4 fruit fly cellular contexts compared by ENCODE assay signal in the genomic region with DNA sequence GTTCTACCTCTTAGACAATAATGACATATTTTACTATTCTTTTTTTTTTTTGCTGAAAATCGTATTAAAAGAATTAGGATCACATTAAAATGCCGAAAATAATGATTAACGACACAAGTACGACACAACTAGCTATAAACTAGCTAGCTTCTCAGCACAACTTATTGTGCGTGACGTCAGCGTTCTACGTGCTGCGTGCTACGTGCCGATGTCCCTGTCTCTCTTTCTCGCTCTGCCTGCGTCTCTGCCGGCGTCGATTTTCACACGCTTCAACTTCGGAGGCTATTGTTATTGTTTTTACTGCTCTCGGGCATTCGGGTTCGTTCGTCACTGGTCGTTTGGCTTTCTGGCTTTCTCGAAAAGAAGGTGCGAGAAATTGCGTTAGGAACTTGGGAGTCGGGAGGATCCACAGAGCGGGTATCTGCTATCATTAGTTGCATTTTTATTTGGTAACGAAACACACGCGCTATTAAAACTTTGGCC.
TF ChIP-seq lines count a peak whose summit lies in the region.

No protein-coding gene starts in this region.

- no peak for TF ChIP-seq CTCF in whole organism, embryonic (GFP tag; optimal IDR thresholded peaks at IDR 0.05; lab: Kevin White, UChicago)

TF ChIP-seq in whole organism, embryonic, 481 proteins besides CTCF, POLR2A, EP300 and RAD21 (continues in another document):
- TF ChIP-seq CG7839 (tag; optimal IDR thresholded peaks at IDR 0.05; lab: Kevin White, UChicago) = no peak
- TF ChIP-seq CG14965 (GFP tag; optimal IDR thresholded peaks at IDR 0.05; lab: Kevin White, UChicago; ENCODE audit: borderline replicate concordance) = no peak
- peak; percentile 5 for TF ChIP-seq Nf-YC (tag; optimal IDR thresholded peaks at IDR 0.05; lab: Kevin White, UChicago)
- 0 out of 2 replicates have a peak, but pooled peaks have one; percentile 19 for TF ChIP-seq unc-4 (GFP tag; IDR thresholded peaks at IDR 0.05; lab: Robert Waterston, UW; ENCODE audit: partially characterized antibody)
- TF ChIP-seq CG33557 (GFP tag; optimal IDR thresholded peaks at IDR 0.05; lab: Kevin White, UChicago) = peak; percentile 21
- TF ChIP-seq CG3163 (GFP tag; optimal IDR thresholded peaks at IDR 0.05; lab: Kevin White, UChicago) = no peak
- TF ChIP-seq Meics (GFP tag; optimal IDR thresholded peaks at IDR 0.05; lab: Kevin White, UChicago) = peak; percentile 21
- peak; percentile 39; the same call in 1 of the 3 replicates for TF ChIP-seq CG11695 (GFP tag; IDR thresholded peaks at IDR 0.05; lab: Robert Waterston, UW)
- TF ChIP-seq CG1832 (GFP tag; optimal IDR thresholded peaks at IDR 0.05; lab: Kevin White, UChicago) = peak; percentile 47
- TF ChIP-seq sens (GFP tag; lab: Kevin White, UChicago) = peak; percentile 35
- TF ChIP-seq chinmo (GFP tag; IDR thresholded peaks at IDR 0.05; lab: Robert Waterston, UW; ENCODE audit: partially characterized antibody) = 0 out of 4 replicates have a peak, but pooled peaks have one; percentile 8
- TF ChIP-seq grau (tag; optimal IDR thresholded peaks at IDR 0.05; lab: Kevin White, UChicago) = peak; percentile 27
- TF ChIP-seq BEAF-32 (GFP tag; optimal IDR thresholded peaks at IDR 0.05; lab: Kevin White, UChicago) = peak; percentile 6
- TF ChIP-seq CG2120 (GFP tag; optimal IDR thresholded peaks at IDR 0.05; lab: Kevin White, UChicago) = peak; percentile 16
- peak; percentile 60 for TF ChIP-seq row (GFP tag; IDR thresholded peaks at IDR 0.05; lab: Robert Waterston, UW)
- peak in 1 of 2 experiments; percentile 70 for TF ChIP-seq tll (GFP tag; optimal IDR thresholded peaks at IDR 0.05; lab: Kevin White, UChicago)
- TF ChIP-seq CG4424 (GFP tag; optimal IDR thresholded peaks at IDR 0.05; lab: Kevin White, UChicago) = no peak
- TF ChIP-seq Atf3 (GFP tag; optimal IDR thresholded peaks at IDR 0.05; lab: Kevin White, UChicago) = peak; percentile 4
- peak; percentile 15 for TF ChIP-seq CG11504 (tag; optimal IDR thresholded peaks at IDR 0.05; lab: Kevin White, UChicago)

TF ChIP-seq in whole organism, prepupa, 60 proteins besides CTCF, POLR2A, EP300 and RAD21:
- TF ChIP-seq svp (GFP tag; lab: Kevin White, UChicago) (peak; percentile 31), Eip78C (GFP tag; lab: Kevin White, UChicago) (peak; percentile 43), CG15336 (GFP tag; IDR thresholded peaks at IDR 0.05; lab: Robert Waterston, UW) (no peak), Eip75B (GFP tag; optimal IDR thresholded peaks at IDR 0.05; lab: Kevin White, UChicago) (peak; percentile 22), fd85E (GFP tag; optimal IDR thresholded peaks at IDR 0.05; lab: Kevin White, UChicago) (no peak), CG6808 (GFP tag; optimal IDR thresholded peaks at IDR 0.05; lab: Kevin White, UChicago) (no peak), ss (GFP tag; optimal IDR thresholded peaks at IDR 0.05; lab: Kevin White, UChicago) (peak in 1 of 2 experiments; percentile 44), CG11294 (GFP tag; IDR thresholded peaks at IDR 0.05; lab: Robert Waterston, UW) (no peak), CG32006 (GFP tag; optimal IDR thresholded peaks at IDR 0.05; lab: Kevin White, UChicago) (peak; percentile 12), Hr39 (GFP tag; optimal IDR thresholded peaks at IDR 0.05; lab: Kevin White, UChicago) (no peak)

TF ChIP-seq in whole organism, pupa, 21 proteins besides CTCF, POLR2A, EP300 and RAD21:
- TF ChIP-seq EcR (GFP tag; optimal IDR thresholded peaks at IDR 0.05; lab: Kevin White, UChicago) (peak; percentile 2), Snoo (tag; optimal IDR thresholded peaks at IDR 0.05; lab: Kevin White, UChicago) (no peak)

TF ChIP-seq in whole organism, wandering third instar larva, 38 proteins besides CTCF, POLR2A, EP300 and RAD21:
- TF ChIP-seq CG9705 (GFP tag; optimal IDR thresholded peaks at IDR 0.05; lab: Kevin White, UChicago) = no peak
- TF ChIP-seq woc (GFP tag; optimal IDR thresholded peaks at IDR 0.05; lab: Kevin White, UChicago) = peak; percentile 45
- TF ChIP-seq br (GFP tag; optimal IDR thresholded peaks at IDR 0.05; lab: Kevin White, UChicago) = peak; percentile 19
- TF ChIP-seq sage (GFP tag; optimal IDR thresholded peaks at IDR 0.05; lab: Kevin White, UChicago) = no peak
- TF ChIP-seq jim (GFP tag; optimal IDR thresholded peaks at IDR 0.05; lab: Kevin White, UChicago) = no peak
- no peak for TF ChIP-seq Vsx2 (GFP tag; optimal IDR thresholded peaks at IDR 0.05; lab: Kevin White, UChicago; ENCODE audit: partially characterized antibody)
- no peak for TF ChIP-seq usp (GFP tag; optimal IDR thresholded peaks at IDR 0.05; lab: Kevin White, UChicago)
TF ChIP-seq in whole organism, wandering third instar larva: peak in this region for 2.
